Worm (Caenorhabditis elegans) whole organism, midembryonic: ENCODE measurements around the gene Y54G2A.44.
A peak's percentile ranks its signal among the peaks of the same experiment; 100 is the strongest.
"Not testable (repeated sequence)": the region's sequence is repeated elsewhere in the genome, so short reads cannot be mapped to it uniquely, and the experiment has no call there.

Source experiments
- T22C8.4 ChIP-seq: fragments of 200-800 bp; sonication (Bioruptor generic); IDR thresholded peaks from 2 replicates; pipeline ENCODE4 v1.3.6; 2022; ENCODE audit warnings: missing genetic modification characterization, missing compliant biosample characterization
- cog-1 ChIP-seq: sonication (generic microtip); optimal IDR thresholded peaks from 2 replicates; lab custom pipeline; 2016; ENCODE audit warnings: missing genetic modification characterization, missing compliant biosample characterization
- flt-1 ChIP-seq: fragments of 200-800 bp; sonication (Bioruptor generic); IDR thresholded peaks from 2 replicates; pipeline ENCODE4 v1.3.6; 2022; ENCODE audit warnings: missing genetic modification characterization, missing compliant biosample characterization
- klf-2 ChIP-seq: fragments of 200-800 bp; sonication (Bioruptor generic); conservative IDR thresholded peaks from 2 replicates; pipeline ENCODE4 v1.3.6; 2022; ENCODE audit warnings: missing genetic modification reagents, missing genetic modification characterization, missing compliant biosample characterization
- med-1 ChIP-seq: sonication (generic microtip); optimal IDR thresholded peaks from 2 replicates; lab custom pipeline; 2017; ENCODE audit warnings: missing genetic modification characterization, mild to moderate bottlenecking, missing compliant biosample characterization, antibody characterized with exemption, missing genetic modification reagents; ENCODE audit not compliant: insufficient read depth
- ref-1 ChIP-seq: fragments of 200-800 bp; sonication (Bioruptor generic); conservative IDR thresholded peaks from 2 replicates; pipeline ENCODE4 v1.3.6; 2022; ENCODE audit warnings: missing genetic modification reagents, missing genetic modification characterization, missing compliant biosample characterization
- tab-1 ChIP-seq: fragments of 200-800 bp; sonication (Bioruptor generic); IDR thresholded peaks from 2 replicates; pipeline ENCODE4 v1.3.6; 2022; ENCODE audit warnings: missing genetic modification characterization, missing compliant biosample characterization
- ztf-23 ChIP-seq: fragments of 200-800 bp; sonication (Bioruptor generic); IDR thresholded peaks from 2 replicates; pipeline ENCODE4 v1.3.6; 2022; ENCODE audit warnings: missing genetic modification reagents, missing genetic modification characterization, missing compliant biosample characterization
- ztf-29 ChIP-seq: fragments of 200-800 bp; sonication (Bioruptor generic); IDR thresholded peaks from 2 replicates; pipeline ENCODE4 v1.3.6; 2022; ENCODE audit warnings: missing genetic modification reagents, missing genetic modification characterization, missing compliant biosample characterization

Gene Y54G2A.44

ce11 chrIV:2788389-2788788, 13.3 kb upstream of the Y54G2A.44 start, which contains the start of gene atln-1:
atln-1 (plus strand) TSS chrIV:2788689.
- TF ChIP-seq ztf-23; ref-1 (GFP tag; lab: Robert Waterston, UW); med-1: not testable (repeated sequence)

ce11 chrIV:2793956-2794355, 7.7 kb upstream of the Y54G2A.44 start:
- TF ChIP-seq ztf-23 (no peak), flt-1 (no peak), med-1 (no peak), cog-1 (tag; lab: Kevin White, UChicago) (no peak), T22C8.4 (no peak), tab-1 (no peak), klf-2 (GFP tag; lab: Robert Waterston, UW) (no peak)

ce11 chrIV:2798339-2798738, 3.3 kb upstream of the Y54G2A.44 start, which contains the start of gene Y54G2A.52:
Y54G2A.52 (minus strand) TSS chrIV:2798686.
- TF ChIP-seq tab-1 (no peak), cog-1 (tag; lab: Kevin White, UChicago) (no peak), ref-1 (GFP tag; lab: Robert Waterston, UW) (no peak), T22C8.4 (no peak), klf-2 (GFP tag; lab: Robert Waterston, UW) (no peak), med-1 (no peak), ztf-23 (no peak), flt-1 (no peak), ztf-29 (GFP tag; lab: Robert Waterston, UW) (no peak)

ce11 chrIV:2799389-2799788, 2.3 kb upstream of the Y54G2A.44 start, which contains the start of gene Y54G2A.10:
Y54G2A.10 (plus strand) TSS chrIV:2799689.
- TF ChIP-seq cog-1 (tag; lab: Kevin White, UChicago), result no peak
- TF ChIP-seq ztf-23, result no peak
- no peak for TF ChIP-seq tab-1
- no peak for TF ChIP-seq flt-1
- TF ChIP-seq ref-1 (GFP tag; lab: Robert Waterston, UW), result no peak
- TF ChIP-seq klf-2 (GFP tag; lab: Robert Waterston, UW), result no peak
- TF ChIP-seq T22C8.4, result no peak
- TF ChIP-seq med-1, result no peak
- no peak for TF ChIP-seq ztf-29 (GFP tag; lab: Robert Waterston, UW)

- no peak for TF ChIP-seq flt-1
- TF ChIP-seq klf-2 (GFP tag; lab: Robert Waterston, UW), result no peak
- TF ChIP-seq ztf-29 (GFP tag; lab: Robert Waterston, UW), result no peak
Measured at ce11 chrIV:2799890-2800289, 1.8 kb upstream of the Y54G2A.44 start.

DNA sequence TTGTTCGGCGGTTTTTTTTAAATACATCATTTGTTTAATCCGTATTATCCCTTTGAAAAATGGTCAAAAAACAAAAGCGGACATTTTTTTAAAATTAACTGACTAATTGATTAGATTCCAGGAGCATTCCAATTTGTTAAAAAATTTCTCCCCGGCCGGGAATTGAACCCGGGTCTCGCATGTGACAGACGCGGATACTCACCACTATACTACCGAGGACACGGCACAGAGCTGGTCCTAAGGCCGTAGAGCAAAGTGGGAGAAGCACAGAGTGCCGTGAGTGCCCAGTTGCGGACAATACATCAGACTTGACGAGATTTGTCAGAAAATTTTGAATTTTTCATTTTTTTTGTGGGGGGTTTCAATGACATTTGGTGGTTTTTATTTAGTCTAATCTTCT, 654 bp upstream of the Y54G2A.44 start:
- TF ChIP-seq ref-1 (GFP tag; lab: Robert Waterston, UW), result no peak
- peak; percentile 69; the same call in 1 of the 2 replicates for TF ChIP-seq ztf-23
- no peak for TF ChIP-seq flt-1
- TF ChIP-seq ztf-29 (GFP tag; lab: Robert Waterston, UW), result peak; percentile 55; the same call in 1 of the 2 replicates
- TF ChIP-seq med-1, result no peak
- TF ChIP-seq T22C8.4, result no peak
- TF ChIP-seq klf-2 (GFP tag; lab: Robert Waterston, UW), result no peak
- TF ChIP-seq cog-1 (tag; lab: Kevin White, UChicago), result no peak
- peak; percentile 69; the same call in 1 of the 2 replicates for TF ChIP-seq tab-1

DNA sequence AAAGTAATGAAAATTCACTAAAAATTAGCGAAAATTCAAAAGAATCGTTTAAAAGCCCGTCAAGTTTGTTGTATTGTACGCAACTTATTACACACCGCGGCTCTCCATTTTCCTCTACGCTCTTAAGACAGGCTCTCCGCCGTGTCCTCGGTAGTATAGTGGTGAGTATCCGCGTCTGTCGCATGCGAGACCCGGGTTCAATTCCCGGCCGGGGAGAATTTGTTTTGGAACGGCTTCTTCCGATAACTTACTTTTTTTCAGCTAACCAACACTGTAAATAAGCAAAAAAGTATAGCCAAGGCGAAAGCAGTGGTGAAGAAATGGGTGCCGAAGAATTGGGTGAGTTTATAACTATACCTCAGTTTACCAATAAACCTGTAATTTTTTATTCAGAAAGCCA, 535 bp downstream of the Y54G2A.44 start:
- no peak for TF ChIP-seq cog-1 (tag; lab: Kevin White, UChicago)
- TF ChIP-seq klf-2 (GFP tag; lab: Robert Waterston, UW), result peak; percentile 61; the same call in 1 of the 2 replicates
- TF ChIP-seq ref-1 (GFP tag; lab: Robert Waterston, UW), result peak; percentile 54; the same call in 1 of the 2 replicates
- no peak for TF ChIP-seq med-1
- peak; percentile 75; the same call in 1 of the 2 replicates for TF ChIP-seq tab-1
- peak; percentile 63 for TF ChIP-seq flt-1
- no peak for TF ChIP-seq T22C8.4
- 0 out of 2 replicates have a peak, but pooled peaks have one; percentile 14 for TF ChIP-seq ztf-29 (GFP tag; lab: Robert Waterston, UW)
- peak; percentile 74; the same call in 1 of the 2 replicates for TF ChIP-seq ztf-23

- TF ChIP-seq ztf-29 (GFP tag; lab: Robert Waterston, UW), result no peak
- no peak for TF ChIP-seq flt-1
- TF ChIP-seq T22C8.4, result no peak
- no peak for TF ChIP-seq klf-2 (GFP tag; lab: Robert Waterston, UW)
- no peak for TF ChIP-seq med-1
- TF ChIP-seq tab-1, result no peak
- TF ChIP-seq ref-1 (GFP tag; lab: Robert Waterston, UW), result no peak
- no peak for TF ChIP-seq ztf-23
- no peak for TF ChIP-seq cog-1 (tag; lab: Kevin White, UChicago)
Measured at ce11 chrIV:2803652-2804051, 2.0 kb downstream of the Y54G2A.44 start, which contains the start of gene Y54G2A.32. Y54G2A.32 (plus strand) TSS chrIV:2803952.

DNA sequence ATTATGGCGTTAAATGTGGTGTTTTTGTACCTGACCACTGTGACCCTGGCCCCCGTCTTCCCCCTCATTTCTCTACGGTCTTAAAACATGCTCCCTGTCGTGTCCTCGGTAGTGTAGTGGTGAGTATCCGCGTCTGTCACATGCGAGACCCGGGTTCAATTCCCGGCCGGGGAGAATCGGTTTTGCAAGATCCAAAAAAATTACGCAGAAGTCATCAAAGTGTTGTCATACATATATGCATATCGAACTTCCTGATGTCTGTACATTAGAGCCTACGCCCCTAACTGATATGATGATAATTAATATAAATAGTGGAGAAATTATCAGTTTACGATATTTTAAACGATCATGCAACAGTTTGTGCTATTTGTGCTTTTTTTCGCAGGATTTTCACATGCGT, 3.9 kb downstream of the Y54G2A.44 start, which contains the start of gene Y54G2A.45:
Gene Y54G2A.45 (plus strand): TSS at position 333 of the 400 bp plus-strand sequence.
- peak; percentile 65 for TF ChIP-seq T22C8.4
- TF ChIP-seq ztf-23, result peak; percentile 74
- peak; percentile 82 for TF ChIP-seq tab-1
- no peak for TF ChIP-seq ztf-29 (GFP tag; lab: Robert Waterston, UW)
- TF ChIP-seq cog-1 (tag; lab: Kevin White, UChicago), result peak; percentile 39
- TF ChIP-seq ref-1 (GFP tag; lab: Robert Waterston, UW), result peak; percentile 69
- TF ChIP-seq flt-1, result peak; percentile 90
- no peak for TF ChIP-seq med-1
- no peak for TF ChIP-seq klf-2 (GFP tag; lab: Robert Waterston, UW)

DNA sequence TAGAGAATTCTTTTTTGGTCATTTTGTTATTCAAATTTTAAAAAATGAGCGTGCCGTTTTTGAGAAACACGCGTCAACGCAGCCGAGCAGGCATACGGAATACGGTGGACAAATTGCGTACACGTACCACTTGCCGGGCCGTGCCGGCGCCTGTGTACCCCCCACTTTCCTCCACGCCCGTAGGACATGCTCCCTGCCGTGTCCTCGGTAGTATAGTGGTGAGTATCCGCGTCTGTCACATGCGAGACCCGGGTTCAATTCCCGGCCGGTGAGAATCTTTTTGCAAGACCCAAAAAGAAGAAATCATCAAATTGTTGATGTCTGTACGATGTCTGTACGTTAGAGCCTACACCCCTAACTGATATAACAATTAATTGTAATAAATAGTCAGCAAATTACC, 6.5 kb downstream of the Y54G2A.44 start:
- TF ChIP-seq tab-1 (0 out of 2 replicates have a peak, but pooled peaks have one; percentile 58), ztf-29 (GFP tag; lab: Robert Waterston, UW) (no peak), flt-1 (peak; percentile 44; the same call in 1 of the 2 replicates)

- TF ChIP-seq ztf-23 (no peak), T22C8.4 (no peak), tab-1 (no peak)
Measured at ce11 chrIV:2809208-2809607, 7.5 kb downstream of the Y54G2A.44 start, which contains the start of gene Y54G2A.76. Y54G2A.76 (plus strand) TSS chrIV:2809410.
